Worm (Caenorhabditis elegans) whole organism, early embryonic: ENCODE measurements around the gene clh-5.

Experiments used
- aly-1 ChIP-seq: sonication (generic microtip); optimal IDR thresholded peaks from 2 replicates; lab custom pipeline; 2016; ENCODE audit warnings: missing genetic modification characterization, missing compliant biosample characterization
- ama-1 ChIP-seq: fragments of 150-350 bp; optimal IDR thresholded peaks from 2 replicates; lab custom pipeline; 2014
- ceh-13 ChIP-seq: fragments of 200-800 bp; sonication (Bioruptor generic); optimal IDR thresholded peaks from 2 replicates; lab custom pipeline; 2018; ENCODE audit warnings: mild to moderate bottlenecking, missing genetic modification characterization, missing compliant biosample characterization
- hmg-4 ChIP-seq: fragments of 200-800 bp; sonication (Bioruptor generic); optimal IDR thresholded peaks from 2 replicates; lab custom pipeline; 2018; ENCODE audit warnings: mild to moderate bottlenecking, missing genetic modification characterization, missing compliant biosample characterization
- hnd-1 ChIP-seq: sonication (generic microtip); optimal IDR thresholded peaks from 2 replicates; lab custom pipeline; 2016; ENCODE audit warnings: missing genetic modification characterization, missing compliant biosample characterization
- tbx-37 ChIP-seq: fragments of 200-800 bp; sonication (Bioruptor generic); conservative IDR thresholded peaks from 2 replicates; pipeline ENCODE4 v1.3.6; 2022; ENCODE audit warnings: missing genetic modification reagents, missing genetic modification characterization, missing compliant biosample characterization

- TF ChIP-seq hmg-4 (GFP tag; lab: Kevin White, UChicago) (no peak), ceh-13 (GFP tag; lab: Kevin White, UChicago) (no peak), ama-1 (no peak), tbx-37 (GFP tag; lab: Robert Waterston, UW) (no peak), aly-1 (no peak), hnd-1 (tag; lab: Kevin White, UChicago) (no peak)
Observed at ce11 chrII:9074492-9074891, 23.9 kb downstream of the clh-5 start.
